Fruit fly (Drosophila melanogaster) whole organism, adult: Measurements from ENCODE around the gene CG32572.

Experiments used
- CG1620 ChIP-seq: fragments of 200-800 bp; sonication (Bioruptor generic); optimal IDR thresholded peaks from 2 replicates; lab custom pipeline; 2016; ENCODE audit warnings: missing biosample characterization, missing genetic modification characterization
- CG5204 ChIP-seq: fragments of 200-800 bp; sonication (Bioruptor generic); optimal IDR thresholded peaks from 2 replicates; lab custom pipeline; 2016; ENCODE audit warnings: missing biosample characterization, missing genetic modification characterization
- CG7101 ChIP-seq: fragments of 200-800 bp; sonication (Bioruptor generic); optimal IDR thresholded peaks from 2 replicates; lab custom pipeline; 2018; ENCODE audit warnings: missing biosample characterization, mild to moderate bottlenecking, missing genetic modification characterization, moderate library complexity
- Clk ChIP-seq: fragments of 200-800 bp; sonication (Bioruptor generic); optimal IDR thresholded peaks from 2 replicates; lab custom pipeline; 2017; ENCODE audit warnings: missing biosample characterization, missing genetic modification characterization
- Crg-1 ChIP-seq: fragments of 200-800 bp; sonication (Bioruptor generic); optimal IDR thresholded peaks from 2 replicates; lab custom pipeline; 2016; ENCODE audit warnings: missing biosample characterization, missing genetic modification characterization
- Mnt ChIP-seq: fragments of 200-800 bp; sonication (Bioruptor generic); optimal IDR thresholded peaks from 2 replicates; lab custom pipeline; 2016; ENCODE audit warnings: missing biosample characterization, mild to moderate bottlenecking, missing genetic modification characterization
- bab1 ChIP-seq: fragments of 200-800 bp; sonication (Bioruptor generic); optimal IDR thresholded peaks from 3 replicates; lab custom pipeline; 2019; ENCODE audit warnings: missing biosample characterization, mild to moderate bottlenecking, missing genetic modification characterization, moderate library complexity
- kay ChIP-seq: fragments of 200-800 bp; sonication (Bioruptor generic); peaks from one replicate; lab custom pipeline; 2016; ENCODE audit warnings: missing biosample characterization, missing genetic modification characterization, borderline replicate concordance
- ovo ChIP-seq: fragments of 200-800 bp; sonication (Bioruptor generic); optimal IDR thresholded peaks from 2 replicates; lab custom pipeline; 2016; ENCODE audit warnings: missing biosample characterization, missing genetic modification characterization

DNA sequence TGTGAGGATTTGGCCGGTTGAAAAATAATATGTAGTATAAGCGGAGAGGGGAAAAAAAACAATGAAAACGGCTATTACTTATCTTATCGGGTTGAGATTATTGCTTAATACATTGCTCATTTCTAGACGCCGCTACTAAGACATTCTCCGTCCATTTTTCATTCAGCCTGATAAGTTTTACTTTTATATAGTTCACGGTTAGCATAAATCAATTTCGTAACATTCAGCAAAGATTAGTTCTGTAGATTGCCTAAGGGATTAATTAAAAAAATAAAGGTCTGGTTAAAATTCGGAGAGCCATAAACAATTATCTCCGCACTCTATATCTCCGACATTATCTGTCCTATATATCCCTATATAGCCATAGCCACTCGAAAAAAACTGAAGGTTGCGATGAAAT lies 26.5 kb downstream of the CG32572 start:
- TF ChIP-seq Clk: no peak
- TF ChIP-seq ovo (GFP tag; lab: Kevin White, UChicago): no peak
- TF ChIP-seq bab1 (GFP tag; lab: Kevin White, UChicago): no peak
- no peak for TF ChIP-seq Mnt (GFP tag; lab: Kevin White, UChicago)
- no peak for TF ChIP-seq kay
- no peak for TF ChIP-seq Crg-1
- no peak for TF ChIP-seq CG1620 (GFP tag; lab: Kevin White, UChicago)
- no peak for TF ChIP-seq CG5204 (GFP tag; lab: Kevin White, UChicago)
- TF ChIP-seq CG7101 (tag; lab: Kevin White, UChicago): no peak
